Worm (Caenorhabditis elegans) whole organism, L4 larva: ENCODE results near the gene Y116A8C.3.
"Not testable (repeated sequence)": the region's sequence is repeated elsewhere in the genome, so short reads cannot be mapped to it uniquely, and the experiment has no call there.

Source experiments
- F44E2.7 ChIP-seq: fragments of 200-800 bp; sonication (Bioruptor generic); IDR thresholded peaks from 2 replicates; pipeline ENCODE4 v2.1.2; 2022; ENCODE audit warnings: missing genetic modification characterization, missing compliant biosample characterization
- F49E8.2 ChIP-seq: sonication (generic microtip); optimal IDR thresholded peaks from 2 replicates; lab custom pipeline; 2016; ENCODE audit warnings: missing compliant biosample characterization, mild to moderate bottlenecking, missing genetic modification characterization, borderline replicate concordance
- Y48G9A.11 ChIP-seq: fragments of 200-800 bp; sonication (Bioruptor generic); IDR thresholded peaks from 2 replicates; pipeline ENCODE4 v1.3.6; 2022; ENCODE audit warnings: missing genetic modification reagents, missing genetic modification characterization, missing compliant biosample characterization
- aha-1 ChIP-seq: fragments of 150-350 bp; peaks from one replicate; lab custom pipeline; 2014; ENCODE audit warnings: missing biosample characterization, missing genetic modification characterization
- arid-1 ChIP-seq: fragments of 200-800 bp; sonication (Bioruptor generic); conservative IDR thresholded peaks from 2 replicates; pipeline ENCODE4 v1.3.6; 2022; ENCODE audit warnings: missing genetic modification reagents, missing genetic modification characterization, missing compliant biosample characterization
- attf-4 ChIP-seq: sonication (generic microtip); optimal IDR thresholded peaks from 3 replicates; lab custom pipeline; 2017; ENCODE audit warnings: missing biosample characterization, missing genetic modification characterization
- ceh-20 ChIP-seq: fragments of 200-800 bp; sonication (Bioruptor generic); IDR thresholded peaks from 2 replicates; pipeline ENCODE4 v1.3.6; 2022; ENCODE audit warnings: missing genetic modification reagents, missing genetic modification characterization, missing compliant biosample characterization
- ceh-62 ChIP-seq: sonication (generic microtip); optimal IDR thresholded peaks from 2 replicates; lab custom pipeline; 2017; ENCODE audit warnings: missing biosample characterization, missing genetic modification characterization
- ceh-82 ChIP-seq: sonication (generic microtip); optimal IDR thresholded peaks from 2 replicates; lab custom pipeline; 2017; ENCODE audit warnings: missing biosample characterization, missing genetic modification characterization
- daf-19 ChIP-seq: fragments of 200-800 bp; sonication (Bioruptor generic); conservative IDR thresholded peaks from 2 replicates; pipeline ENCODE4 v1.3.6; 2022; ENCODE audit warnings: missing genetic modification characterization, missing compliant biosample characterization
- hlh-11 ChIP-seq: fragments of 200-800 bp; sonication (Bioruptor generic); optimal IDR thresholded peaks from 2 replicates; lab custom pipeline; 2018; ENCODE audit warnings: mild to moderate bottlenecking, missing genetic modification characterization, missing compliant biosample characterization
- hmg-1.1 ChIP-seq: fragments of 200-800 bp; sonication (Bioruptor generic); IDR thresholded peaks from 2 replicates; pipeline ENCODE4 v1.3.6; 2022; ENCODE audit warnings: missing genetic modification reagents, missing genetic modification characterization, missing compliant biosample characterization
- jun-1 ChIP-seq: fragments of 150-350 bp; optimal IDR thresholded peaks from 2 replicates; lab custom pipeline; 2014; ENCODE audit warnings: missing biosample characterization, missing genetic modification reagents, missing genetic modification characterization
- lim-7 ChIP-seq: fragments of 200-800 bp; sonication (Bioruptor generic); IDR thresholded peaks from 2 replicates; pipeline ENCODE4 v1.3.6; 2022; ENCODE audit warnings: missing genetic modification characterization, missing compliant biosample characterization
- lin-38 ChIP-seq: fragments of 200-800 bp; sonication (Bioruptor generic); IDR thresholded peaks from 2 replicates; pipeline ENCODE4 v1.3.6; 2022; ENCODE audit warnings: missing genetic modification reagents, missing genetic modification characterization, missing compliant biosample characterization
- madf-9 ChIP-seq: fragments of 200-800 bp; sonication (Bioruptor generic); conservative IDR thresholded peaks from 2 replicates; pipeline ENCODE4 v1.3.6; 2022; ENCODE audit warnings: missing genetic modification reagents, missing genetic modification characterization, missing compliant biosample characterization
- mxl-3 ChIP-seq: fragments of 200-800 bp; sonication (Bioruptor generic); optimal IDR thresholded peaks from 2 replicates; lab custom pipeline; 2018; ENCODE audit warnings: mild to moderate bottlenecking, missing genetic modification characterization, missing compliant biosample characterization
- nhr-10 ChIP-seq: fragments of 150-350 bp; optimal IDR thresholded peaks from 2 replicates; lab custom pipeline; 2014; ENCODE audit warnings: missing biosample characterization, missing genetic modification characterization
- nhr-237 ChIP-seq: sonication (generic microtip); optimal IDR thresholded peaks from 2 replicates; lab custom pipeline; 2017; ENCODE audit warnings: missing biosample characterization, missing genetic modification characterization
- rbr-2 ChIP-seq: sonication (generic microtip); optimal IDR thresholded peaks from 2 replicates; lab custom pipeline; 2016; ENCODE audit warnings: missing genotype, missing genetic modification characterization, missing compliant biosample characterization
- sdz-12 ChIP-seq: fragments of 200-800 bp; sonication (Bioruptor generic); optimal IDR thresholded peaks from 2 replicates; lab custom pipeline; 2018; ENCODE audit warnings: mild to moderate bottlenecking, missing genetic modification characterization, missing compliant biosample characterization
- set-16 ChIP-seq: fragments of 200-800 bp; sonication (Bioruptor generic); IDR thresholded peaks from 2 replicates; pipeline ENCODE4 v1.3.6; 2022; ENCODE audit warnings: missing genetic modification reagents, missing genetic modification characterization, missing compliant biosample characterization
- snpc-1.2 ChIP-seq: fragments of 200-800 bp; sonication (Bioruptor generic); IDR thresholded peaks from 2 replicates; pipeline ENCODE4 v1.3.6; 2022; ENCODE audit warnings: missing genetic modification reagents, missing genetic modification characterization, missing compliant biosample characterization
- spr-3 ChIP-seq: fragments of 200-800 bp; sonication (Bioruptor generic); optimal IDR thresholded peaks from 2 replicates; lab custom pipeline; 2018; ENCODE audit warnings: mild to moderate bottlenecking, missing genetic modification characterization, missing compliant biosample characterization
- tag-97 ChIP-seq: fragments of 200-800 bp; sonication (Bioruptor generic); IDR thresholded peaks from 2 replicates; pipeline ENCODE4 v1.3.6; 2022; ENCODE audit warnings: missing genetic modification characterization, missing compliant biosample characterization
- unc-62 ChIP-seq, 3 experiments: fragments of 150-350 bp in 1 of 3; sonication (generic microtip); optimal IDR thresholded peaks in 2 of 3; peaks in 1 of 3; 1 replicate in 1 of 3; 2 replicates in 2 of 3; lab custom pipeline; 2014 to 2017; ENCODE audit warnings: missing biosample characterization in 3 of 3, missing genetic modification characterization in 3 of 3, missing genetic modification reagents in 3 of 3, missing genotype in 1 of 3
- zfp-2 ChIP-seq: sonication (generic microtip); optimal IDR thresholded peaks from 2 replicates; lab custom pipeline; 2016; ENCODE audit warnings: mild to moderate bottlenecking, missing genetic modification characterization, missing compliant biosample characterization

The Y116A8C.3 gene

DNA sequence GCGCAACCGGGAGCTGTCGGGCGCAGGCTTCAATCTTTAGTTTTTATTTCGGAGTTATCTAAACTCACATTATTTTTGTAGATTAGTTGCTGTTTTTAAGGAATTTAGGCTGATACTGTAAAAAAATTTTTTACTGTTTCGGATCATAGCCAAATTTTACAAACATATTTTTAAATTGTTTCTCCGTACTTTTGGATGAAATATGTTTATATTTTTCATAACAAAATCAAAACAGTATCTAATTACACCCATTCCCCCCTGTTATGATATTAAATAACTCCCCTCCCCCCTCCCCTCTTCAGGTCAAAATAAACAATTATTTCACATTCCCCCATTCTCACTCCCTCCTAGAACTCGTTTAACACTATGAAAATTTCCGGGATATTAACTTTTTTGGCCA lies at the start of gene Y116A8C.3:
Y116A8C.3 (plus strand) TSS at position 301 of the 400 bp plus-strand sequence.
- TF ChIP-seq zfp-2 (no peak), snpc-1.2 (GFP tag; lab: Robert Waterston, UW) (0 out of 2 replicates have a peak, but pooled peaks have one; percentile 22)

- peak; percentile 43; the same call in 1 of the 2 replicates for TF ChIP-seq snpc-1.2 (GFP tag; lab: Robert Waterston, UW)
- TF ChIP-seq lin-38 (GFP tag; lab: Robert Waterston, UW): 0 out of 2 replicates have a peak, but pooled peaks have one; percentile 25
Observed at ce11 chrIV:16866487-16866886, 49.4 kb upstream of the Y116A8C.3 start.

DNA sequence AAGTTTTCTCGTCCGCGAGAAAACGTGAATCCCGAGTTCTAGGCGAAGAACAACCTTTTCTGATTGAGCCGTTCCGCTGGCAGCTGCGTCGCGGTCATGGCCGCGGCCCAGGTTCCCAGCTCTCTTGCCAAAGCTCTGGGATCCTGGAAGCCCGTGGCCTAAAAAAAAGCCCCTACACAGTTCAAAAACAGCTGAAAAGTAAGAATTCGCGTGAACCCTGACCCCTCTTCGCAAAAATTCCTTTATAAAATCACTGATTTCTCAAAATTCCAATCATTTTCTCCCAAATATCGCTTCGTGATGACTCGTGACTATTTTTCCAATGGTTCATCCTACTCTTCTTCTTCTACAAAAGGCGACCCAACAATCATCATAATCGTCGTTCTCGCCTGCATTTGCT lies 48.6 kb upstream of the Y116A8C.3 start, which contains the start of gene T06A10.107:
T06A10.107 (plus strand) TSS at position 301 of the 400 bp plus-strand sequence.
- TF ChIP-seq aha-1 (tag; lab: Kevin White, UChicago) (no peak), arid-1 (GFP tag; lab: Robert Waterston, UW) (no peak), ceh-20 (GFP tag; lab: Robert Waterston, UW) (no peak), spr-3 (no peak), set-16 (GFP tag; lab: Robert Waterston, UW) (peak; percentile 67), F44E2.7 (GFP tag; lab: Robert Waterston, UW) (no peak), Y48G9A.11 (GFP tag; lab: Robert Waterston, UW) (no peak)
- TF ChIP-seq, all 104 proteins: peak for 1

DNA sequence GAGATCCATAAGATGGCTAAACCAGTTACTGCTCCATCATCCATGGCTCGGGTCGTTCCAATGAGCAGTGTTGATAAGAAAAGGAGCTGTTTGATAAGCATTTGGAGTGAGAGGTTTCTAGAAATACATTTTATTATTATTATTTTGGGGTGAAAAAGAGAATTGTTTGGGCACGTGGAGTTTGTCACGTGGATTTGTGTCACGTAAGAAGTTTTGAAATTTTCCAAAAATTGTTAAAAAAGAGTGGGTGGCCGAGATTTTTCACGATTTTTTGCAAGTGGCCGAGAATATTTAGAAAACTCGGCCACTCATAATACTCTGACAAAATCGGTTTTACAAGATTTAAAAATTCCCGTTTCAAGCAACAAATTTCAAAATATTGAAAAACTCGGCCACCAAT lies 47.0 kb upstream of the Y116A8C.3 start, which contains the start of gene T06A10.106:
T06A10.106 (minus strand) TSS at position 101 of the 400 bp plus-strand sequence.
- TF ChIP-seq ceh-62 (tag; lab: Kevin White, UChicago) (no peak), sdz-12 (GFP tag; lab: Kevin White, UChicago) (no peak), hmg-1.1 (GFP tag; lab: Robert Waterston, UW) (no peak), hlh-11 (tag; lab: Kevin White, UChicago) (no peak)

DNA sequence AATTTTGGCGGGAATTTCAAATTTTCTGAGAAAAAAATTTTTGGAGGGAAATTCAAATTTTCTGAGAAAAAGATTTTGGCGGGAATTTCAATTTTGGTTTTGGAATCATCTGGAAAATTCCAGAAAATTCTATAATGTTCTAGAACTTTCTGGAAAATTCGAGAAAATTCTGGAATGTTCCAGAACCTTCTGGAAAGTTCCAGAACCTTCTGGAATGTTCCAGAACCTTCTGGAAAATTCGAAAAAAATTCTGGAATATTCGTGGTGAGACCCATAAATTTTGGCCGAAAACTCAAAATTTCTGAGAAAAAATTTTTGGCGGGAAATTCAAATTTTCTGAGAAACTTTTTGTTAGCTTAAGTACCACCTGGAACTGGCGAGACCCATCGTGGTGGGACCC lies 33.4 kb upstream of the Y116A8C.3 start:
- 0 out of 2 replicates have a peak, but pooled peaks have one; percentile 48 for TF ChIP-seq snpc-1.2 (GFP tag; lab: Robert Waterston, UW)

DNA sequence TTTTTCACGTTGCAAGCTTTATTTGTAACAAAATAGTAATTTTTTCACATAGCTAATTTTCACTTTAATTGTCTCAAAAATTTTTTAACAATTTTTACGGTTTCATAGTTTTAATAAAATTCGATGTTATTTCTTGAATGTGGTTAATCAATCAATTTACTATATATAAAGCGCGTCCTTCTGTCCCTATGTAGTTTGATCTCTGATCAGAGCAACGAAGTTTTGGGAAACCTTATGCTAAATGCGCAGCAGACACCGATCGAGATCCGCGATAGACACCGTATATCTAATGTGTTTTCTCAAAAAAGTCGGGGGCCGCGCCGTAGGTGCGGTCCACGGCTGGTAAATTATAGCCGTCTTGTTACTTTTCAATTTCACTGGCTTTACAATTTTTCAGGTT lies 27.3 kb upstream of the Y116A8C.3 start:
- TF ChIP-seq aha-1 (tag; lab: Kevin White, UChicago): no peak
- TF ChIP-seq ceh-82 (tag; lab: Kevin White, UChicago): no peak
- peak; percentile 65 for TF ChIP-seq snpc-1.2 (GFP tag; lab: Robert Waterston, UW)
- no peak for TF ChIP-seq F49E8.2 (tag; lab: Kevin White, UChicago)
- no peak for TF ChIP-seq lim-7
- no peak for TF ChIP-seq mxl-3 (GFP tag; lab: Kevin White, UChicago)
- no peak for TF ChIP-seq attf-4 (tag; lab: Kevin White, UChicago)
- TF ChIP-seq jun-1: no peak

DNA sequence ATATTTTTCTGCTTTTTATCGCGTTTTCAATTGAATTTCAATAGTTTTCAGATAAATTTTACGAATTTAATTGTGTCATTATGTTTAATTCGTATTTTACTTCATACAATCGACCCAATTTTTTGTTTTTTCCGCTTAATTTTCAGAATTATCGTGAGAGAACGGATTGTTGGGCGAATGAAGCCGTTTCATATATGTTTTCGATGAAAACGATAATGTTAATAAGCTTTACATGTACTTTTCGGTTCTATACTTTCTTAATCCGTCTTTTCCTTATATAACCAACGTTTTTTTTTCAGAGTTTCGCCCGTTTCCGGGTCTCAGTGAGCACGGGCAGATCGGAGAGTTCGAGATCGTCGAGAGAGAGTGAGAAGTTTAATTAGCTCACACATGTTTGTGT lies 20.6 kb upstream of the Y116A8C.3 start, which contains the start of gene T06A10.2:
T06A10.2 (plus strand) TSS at position 301 of the 400 bp plus-strand sequence.
- TF ChIP-seq tag-97 (GFP tag; lab: Robert Waterston, UW); nhr-10; nhr-237: not testable (repeated sequence)

DNA sequence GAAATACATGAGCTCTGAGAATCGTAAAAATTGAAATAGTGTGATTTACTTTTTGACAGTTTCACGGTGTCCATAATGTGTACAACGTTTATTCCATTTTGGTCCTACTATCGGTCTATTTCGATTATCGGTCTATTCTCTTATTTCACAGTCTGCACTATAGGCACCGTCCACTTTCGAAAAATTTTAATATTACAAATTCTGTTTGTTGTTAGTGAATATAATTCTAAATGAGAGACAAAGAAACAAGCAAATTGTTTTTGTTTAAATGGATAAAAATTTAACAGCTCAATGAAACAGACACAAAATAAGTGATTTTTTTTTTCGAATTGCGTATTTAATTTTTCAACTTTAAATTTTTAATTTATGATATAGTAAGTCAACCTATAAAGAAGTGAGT lies 17.6 kb upstream of the Y116A8C.3 start:
- TF ChIP-seq unc-62 (GFP tag; optimal IDR thresholded peaks at IDR 0.05 in 1 of 2; lab: Kevin White, UChicago) (peak in 1 of 2 experiments; percentile 91), unc-62 (tag; optimal IDR thresholded peaks at IDR 0.05; lab: Kevin White, UChicago) (no peak), tag-97 (GFP tag; lab: Robert Waterston, UW) (no peak), rbr-2 (tag; lab: Kevin White, UChicago) (no peak), daf-19 (GFP tag; lab: Robert Waterston, UW) (no peak), madf-9 (GFP tag; lab: Robert Waterston, UW) (no peak)
